Worm (Caenorhabditis elegans) whole organism, L3 larva: Measurements from ENCODE around the gene pitr-1.

Source experiments
- R02D3.7 ChIP-seq: fragments of 150-350 bp; optimal IDR thresholded peaks from 2 replicates; lab custom pipeline; 2014; ENCODE audit warnings: missing biosample characterization, missing genetic modification characterization
- ZK546.5 ChIP-seq: sonication (generic microtip); optimal IDR thresholded peaks from 2 replicates; lab custom pipeline; 2017; ENCODE audit warnings: missing biosample characterization, missing genetic modification characterization
- aly-2 ChIP-seq: fragments of 150-350 bp; optimal IDR thresholded peaks from 2 replicates; lab custom pipeline; 2014; ENCODE audit warnings: missing biosample characterization, missing genetic modification characterization
- ama-1 ChIP-seq: fragments of 150-350 bp; optimal IDR thresholded peaks from 2 replicates; lab custom pipeline; 2018
- ceh-16 ChIP-seq: sonication (generic microtip); optimal IDR thresholded peaks from 2 replicates; lab custom pipeline; 2017; ENCODE audit warnings: missing biosample characterization, missing genetic modification characterization
- ceh-28 ChIP-seq: fragments of 150-350 bp; optimal IDR thresholded peaks from 2 replicates; lab custom pipeline; 2014; ENCODE audit warnings: missing biosample characterization, missing genetic modification reagents, missing genetic modification characterization
- ceh-82 ChIP-seq: fragments of 150-350 bp; optimal IDR thresholded peaks from 2 replicates; lab custom pipeline; 2014; ENCODE audit warnings: missing biosample characterization, missing genetic modification characterization
- ceh-9 ChIP-seq: sonication (generic microtip); optimal IDR thresholded peaks from 2 replicates; lab custom pipeline; 2018; ENCODE audit warnings: missing biosample characterization, missing genetic modification characterization
- daf-12 ChIP-seq: fragments of 150-350 bp; optimal IDR thresholded peaks from 2 replicates; lab custom pipeline; 2014; ENCODE audit warnings: missing biosample characterization, missing genetic modification reagents, missing genetic modification characterization
- egl-5 ChIP-seq: fragments of 150-350 bp; optimal IDR thresholded peaks from 2 replicates; lab custom pipeline; 2017; ENCODE audit warnings: missing biosample characterization, missing genetic modification reagents, missing genetic modification characterization, inconsistent platforms
- elt-1 ChIP-seq: fragments of 150-350 bp; optimal IDR thresholded peaks from 2 replicates; lab custom pipeline; 2014; ENCODE audit warnings: missing biosample characterization, missing genetic modification characterization
- elt-2 ChIP-seq: sonication (generic microtip); optimal IDR thresholded peaks from 2 replicates; lab custom pipeline; 2016; ENCODE audit warnings: missing genetic modification reagents, mild to moderate bottlenecking, missing genetic modification characterization, missing compliant biosample characterization
- elt-3 ChIP-seq, 3 experiments: fragments of 150-350 bp in 1 of 3; sonication (generic microtip) in 2 of 3; optimal IDR thresholded peaks; 2 replicates in 2 of 3; 4 replicates in 1 of 3; lab custom pipeline; 2014 to 2017; ENCODE audit warnings: missing biosample characterization in 3 of 3, missing genetic modification characterization in 3 of 3
- eor-1 ChIP-seq, 2 experiments: fragments of 150-350 bp; optimal IDR thresholded peaks; 2 replicates each; lab custom pipeline; 2014 to 2018; ENCODE audit warnings: missing biosample characterization in 2 of 2, missing genetic modification characterization in 2 of 2
- fkh-10 ChIP-seq: sonication (generic microtip); optimal IDR thresholded peaks from 2 replicates; lab custom pipeline; 2017; ENCODE audit warnings: missing biosample characterization, missing genetic modification reagents, missing genetic modification characterization
- fkh-2 ChIP-seq: fragments of 150-350 bp; optimal IDR thresholded peaks from 2 replicates; lab custom pipeline; 2014; ENCODE audit warnings: missing biosample characterization, missing genetic modification reagents, missing genetic modification characterization
- fos-1 ChIP-seq: fragments of 150-350 bp; optimal IDR thresholded peaks from 2 replicates; lab custom pipeline; 2014; ENCODE audit warnings: missing biosample characterization, missing genetic modification characterization
- hmg-11 ChIP-seq: sonication (generic microtip); optimal IDR thresholded peaks from 2 replicates; lab custom pipeline; 2016; ENCODE audit warnings: missing genetic modification characterization, missing compliant biosample characterization
- lin-15B ChIP-seq: fragments of 150-350 bp; optimal IDR thresholded peaks from 2 replicates; lab custom pipeline; 2014; ENCODE audit warnings: missing biosample characterization, missing genetic modification characterization
- lin-39 ChIP-seq: fragments of 150-350 bp; optimal IDR thresholded peaks from 2 replicates; lab custom pipeline; 2018; ENCODE audit warnings: missing biosample characterization, missing genetic modification reagents, missing genetic modification characterization
- lsy-12 ChIP-seq: sonication (generic microtip); optimal IDR thresholded peaks from 2 replicates; lab custom pipeline; 2016; ENCODE audit warnings: mild to moderate bottlenecking, missing genetic modification characterization, missing compliant biosample characterization
- mdl-1 ChIP-seq: fragments of 150-350 bp; optimal IDR thresholded peaks from 2 replicates; lab custom pipeline; 2014; ENCODE audit warnings: missing biosample characterization, missing genetic modification characterization
- mml-1 ChIP-seq: fragments of 150-350 bp; sonication (generic microtip); optimal IDR thresholded peaks from 3 replicates; lab custom pipeline; 2014; ENCODE audit warnings: missing biosample characterization, missing genetic modification characterization
- nfya-1 ChIP-seq: sonication (generic microtip); optimal IDR thresholded peaks from 2 replicates; lab custom pipeline; 2017; ENCODE audit warnings: missing genetic modification characterization, mild to moderate bottlenecking, missing compliant biosample characterization, antibody characterized with exemption, moderate library complexity; ENCODE audit not compliant: insufficient read depth
- nhr-11 ChIP-seq: fragments of 150-350 bp; optimal IDR thresholded peaks from 2 replicates; lab custom pipeline; 2014; ENCODE audit warnings: missing biosample characterization, missing genetic modification characterization
- nhr-12 ChIP-seq: fragments of 150-350 bp; optimal IDR thresholded peaks from 2 replicates; lab custom pipeline; 2014; ENCODE audit warnings: missing biosample characterization, missing genetic modification characterization
- nhr-23 ChIP-seq: fragments of 150-350 bp; optimal IDR thresholded peaks from 2 replicates; lab custom pipeline; 2014; ENCODE audit warnings: missing biosample characterization, missing genetic modification reagents, missing genetic modification characterization
- nhr-25 ChIP-seq: sonication (generic microtip); optimal IDR thresholded peaks from 2 replicates; lab custom pipeline; 2017; ENCODE audit warnings: missing biosample characterization, missing genetic modification characterization
- nhr-28 ChIP-seq: fragments of 150-350 bp; optimal IDR thresholded peaks from 2 replicates; lab custom pipeline; 2014; ENCODE audit warnings: missing biosample characterization, missing genetic modification characterization
- nhr-43 ChIP-seq: sonication (generic microtip); optimal IDR thresholded peaks from 2 replicates; lab custom pipeline; 2016; ENCODE audit warnings: mild to moderate bottlenecking, missing genetic modification characterization, missing compliant biosample characterization; ENCODE audit not compliant: poor library complexity, severe bottlenecking
- nhr-76 ChIP-seq: fragments of 150-350 bp; sonication (generic microtip); optimal IDR thresholded peaks from 5 replicates; lab custom pipeline; 2014; ENCODE audit warnings: missing biosample characterization, missing genetic modification characterization
- nhr-77 ChIP-seq: fragments of 150-350 bp; optimal IDR thresholded peaks from 2 replicates; lab custom pipeline; 2014; ENCODE audit warnings: missing biosample characterization, missing genetic modification characterization
- pha-4 ChIP-seq: fragments of 150-350 bp; optimal IDR thresholded peaks from 2 replicates; lab custom pipeline; 2014; ENCODE audit warnings: missing biosample characterization, missing genetic modification reagents, missing genetic modification characterization
- skn-1 ChIP-seq: fragments of 150-350 bp; optimal IDR thresholded peaks from 2 replicates; lab custom pipeline; 2014; ENCODE audit warnings: missing biosample characterization, missing genetic modification characterization
- snpc-4 ChIP-seq: fragments of 150-350 bp; optimal IDR thresholded peaks from 2 replicates; lab custom pipeline; 2014; ENCODE audit warnings: missing biosample characterization, missing genetic modification characterization
- tbx-2 ChIP-seq: sonication (generic microtip); optimal IDR thresholded peaks from 2 replicates; lab custom pipeline; 2016; ENCODE audit warnings: mild to moderate bottlenecking, missing genetic modification characterization, missing compliant biosample characterization
- unc-39 ChIP-seq: sonication (generic microtip); optimal IDR thresholded peaks from 4 replicates; lab custom pipeline; 2017; ENCODE audit warnings: missing biosample characterization, missing genetic modification characterization
- unc-62 ChIP-seq: fragments of 150-350 bp; sonication (generic microtip); optimal IDR thresholded peaks from 4 replicates; lab custom pipeline; 2014; ENCODE audit warnings: missing biosample characterization, missing genetic modification reagents, missing genetic modification characterization
- zag-1 ChIP-seq: fragments of 150-350 bp; optimal IDR thresholded peaks from 2 replicates; lab custom pipeline; 2014; ENCODE audit warnings: missing biosample characterization, missing genetic modification characterization
- ztf-11 ChIP-seq: fragments of 150-350 bp; optimal IDR thresholded peaks from 2 replicates; lab custom pipeline; 2014; ENCODE audit warnings: missing biosample characterization, missing genetic modification characterization

The pitr-1 gene

DNA sequence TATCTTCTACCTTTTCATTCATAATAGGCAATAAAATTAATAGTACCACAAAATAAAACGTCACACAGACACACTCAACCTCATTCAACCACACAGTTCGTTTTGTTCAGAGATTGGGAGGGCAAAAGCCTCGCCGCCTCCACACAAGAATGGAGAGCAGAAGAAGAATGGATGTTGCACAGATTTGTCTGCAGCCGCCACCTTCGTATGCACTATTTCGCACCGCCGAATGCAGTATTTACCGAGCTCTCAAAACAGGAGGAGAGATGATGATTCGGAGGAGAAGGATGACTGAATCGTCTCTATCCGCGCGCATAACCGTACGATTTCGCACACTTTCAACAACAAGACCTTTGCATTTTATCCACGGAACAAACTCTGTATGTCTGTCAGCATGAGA, 3.6 kb downstream of the pitr-1 start:
- TF ChIP-seq ceh-82 (tag; lab: Kevin White, UChicago), result no peak
- TF ChIP-seq ama-1 (lab: Kevin White, UChicago), result peak; percentile 14
- TF ChIP-seq egl-5 (tag; lab: Kevin White, UChicago), result no peak
- TF ChIP-seq eor-1 (tag; optimal IDR thresholded peaks at IDR 0.05; lab: Kevin White, UChicago), result no peak
- peak; percentile 28 for TF ChIP-seq lsy-12 (tag; lab: Kevin White, UChicago)
- no peak for TF ChIP-seq nhr-25 (tag; lab: Kevin White, UChicago)
- no peak for TF ChIP-seq nhr-76 (tag; lab: Kevin White, UChicago)
- no peak for TF ChIP-seq nhr-11 (tag; lab: Kevin White, UChicago)
- no peak for TF ChIP-seq ceh-16
- no peak for TF ChIP-seq lin-15B (tag; lab: Kevin White, UChicago)

DNA sequence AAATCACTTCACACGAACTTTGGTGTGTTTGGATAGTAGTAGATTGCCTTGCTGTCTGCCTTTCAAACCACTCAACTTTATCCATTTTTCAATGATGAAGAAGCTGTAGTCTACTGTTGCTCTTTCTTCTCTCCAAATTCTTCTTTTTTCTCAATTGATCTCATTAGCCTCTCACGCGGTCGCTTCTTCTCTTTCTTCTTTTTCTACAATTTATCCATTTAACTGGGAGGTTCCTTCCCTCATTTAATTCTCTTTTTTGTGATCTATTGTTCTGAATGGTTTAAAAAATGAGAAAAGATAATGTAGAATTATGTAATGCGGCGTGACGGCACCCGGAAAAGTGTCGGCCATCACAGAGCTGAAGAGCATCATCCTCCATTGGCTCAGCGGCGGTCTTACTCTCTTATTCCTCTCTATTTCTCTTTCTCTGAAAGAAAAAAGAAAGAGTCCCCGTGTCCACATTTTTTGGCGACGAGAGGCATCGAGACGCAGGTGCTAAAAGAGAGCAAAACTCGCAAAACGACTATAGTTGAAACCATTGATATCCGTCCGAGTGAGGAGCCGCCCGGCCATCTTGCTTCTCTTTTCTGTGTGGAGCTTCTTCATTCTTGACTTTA, 6.7 kb downstream of the pitr-1 start:
- TF ChIP-seq mdl-1 (tag; lab: Kevin White, UChicago) (no peak), fkh-10 (GFP tag; lab: Kevin White, UChicago) (peak; percentile 19), egl-5 (tag; lab: Kevin White, UChicago) (peak; percentile 41), hmg-11 (tag; lab: Kevin White, UChicago) (peak; percentile 67), nfya-1 (tag; lab: Kevin White, UChicago) (peak; percentile 62)

DNA sequence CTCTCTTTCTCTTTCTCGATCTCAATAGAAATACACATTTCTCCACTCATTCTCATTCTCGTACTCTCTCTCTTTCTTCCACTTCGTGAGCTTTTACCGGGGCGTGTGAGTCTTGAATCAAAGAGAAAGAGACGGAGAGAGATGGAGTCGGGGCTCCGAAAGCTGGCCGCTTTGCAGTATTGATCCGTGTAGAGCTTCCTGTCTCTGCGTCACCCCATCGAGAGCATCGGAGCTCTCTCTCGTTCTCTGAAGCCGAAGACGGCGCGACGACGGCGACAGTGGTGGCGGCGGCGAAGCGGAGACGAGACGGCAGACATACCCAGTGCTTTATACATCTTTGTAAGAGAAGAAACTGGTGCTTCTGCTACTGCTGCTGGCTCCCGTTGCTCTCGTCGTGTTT, 8.2 kb downstream of the pitr-1 start:
- TF ChIP-seq mdl-1 (tag; lab: Kevin White, UChicago) (peak; percentile 5), lsy-12 (tag; lab: Kevin White, UChicago) (peak; percentile 48), daf-12 (tag; lab: Kevin White, UChicago) (no peak), fkh-10 (GFP tag; lab: Kevin White, UChicago) (peak; percentile 76), tbx-2 (tag; lab: Kevin White, UChicago) (peak; percentile 49), ceh-82 (tag; lab: Kevin White, UChicago) (no peak), ceh-16 (no peak), aly-2 (tag; lab: Kevin White, UChicago) (no peak), unc-62 (GFP tag; lab: Kevin White, UChicago) (no peak), mml-1 (tag; lab: Kevin White, UChicago) (no peak), fkh-2 (tag; lab: Kevin White, UChicago) (no peak), nfya-1 (tag; lab: Kevin White, UChicago) (peak; percentile 92), nhr-11 (tag; lab: Kevin White, UChicago) (peak; percentile 69), elt-2 (tag; lab: Kevin White, UChicago) (no peak), lin-39 (tag; lab: Kevin White, UChicago) (peak; percentile 83), nhr-28 (no peak), ztf-11 (no peak), elt-3 (tag; optimal IDR thresholded peaks at IDR 0.05; lab: Kevin White, UChicago) (no peak), nhr-76 (tag; lab: Kevin White, UChicago) (no peak), lin-15B (tag; lab: Kevin White, UChicago) (peak; percentile 37), unc-39 (tag; lab: Kevin White, UChicago) (no peak), zag-1 (tag; lab: Kevin White, UChicago) (peak; percentile 22), ceh-28 (tag; lab: Kevin White, UChicago) (peak; percentile 74), ama-1 (lab: Kevin White, UChicago) (no peak), fos-1 (tag; lab: Kevin White, UChicago) (no peak), nhr-43 (no peak), ceh-9 (no peak), snpc-4 (tag; lab: Kevin White, UChicago) (peak; percentile 49), pha-4 (tag; lab: Kevin White, UChicago) (peak; percentile 41), skn-1 (tag; lab: Kevin White, UChicago) (peak; percentile 15), ZK546.5 (no peak), eor-1 (tag; optimal IDR thresholded peaks at IDR 0.05; lab: Kevin White, UChicago) (no peak), nhr-12 (tag; lab: Kevin White, UChicago) (no peak), nhr-23 (no peak), egl-5 (tag; lab: Kevin White, UChicago) (peak; percentile 71), nhr-77 (no peak), elt-1 (tag; lab: Kevin White, UChicago) (no peak), R02D3.7 (peak; percentile 25), hmg-11 (tag; lab: Kevin White, UChicago) (peak; percentile 80)
- TF ChIP-seq, all 47 proteins: peak for 16
